Fruit fly (Drosophila melanogaster): ENCODE data around the gene Pif1.

Gene Pif1

DNA sequence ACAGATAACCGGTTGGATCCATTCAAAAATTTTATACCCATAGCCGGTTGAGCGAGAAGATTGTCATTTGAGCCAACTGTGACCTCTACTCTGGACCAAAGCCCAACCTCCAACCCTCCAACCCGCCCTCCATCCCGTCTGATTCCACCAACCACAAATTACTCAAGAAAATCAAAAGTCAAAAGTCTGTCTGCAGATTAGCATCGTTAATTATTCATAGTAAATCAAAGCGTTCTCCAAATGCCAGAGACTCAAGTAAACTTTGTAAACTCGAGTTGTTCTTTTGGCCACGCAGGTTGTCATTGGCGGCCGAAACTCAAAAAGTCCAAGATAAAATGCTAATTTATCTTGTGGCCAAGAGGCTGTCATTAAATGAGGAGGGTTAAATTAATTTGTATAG, 52.2 kb downstream of the Pif1 start:
- TF ChIP-seq CG8478 (optimal IDR thresholded peaks at IDR 0.05), result no peak

Data from S2 (cell line).